Fruit fly (Drosophila melanogaster) whole organism, adult: ENCODE results near the gene CG6479.

Experiments used
- CG11617 ChIP-seq: fragments of 200-800 bp; sonication (Bioruptor generic); optimal IDR thresholded peaks from 2 replicates; lab custom pipeline; 2017; ENCODE audit warnings: mild to moderate bottlenecking, missing biosample characterization, missing genetic modification reagents, missing genetic modification characterization
- CG12768 ChIP-seq: fragments of 200-800 bp; sonication (Bioruptor generic); optimal IDR thresholded peaks from 2 replicates; lab custom pipeline; 2017; ENCODE audit warnings: missing biosample characterization, missing genetic modification characterization, mild to moderate bottlenecking, moderate library complexity, missing genetic modification reagents
- CG14711 ChIP-seq: fragments of 200-800 bp; sonication (Bioruptor generic); optimal IDR thresholded peaks from 2 replicates; lab custom pipeline; 2018; ENCODE audit warnings: missing biosample characterization, mild to moderate bottlenecking, missing genetic modification characterization, moderate library complexity
- CG1620 ChIP-seq: fragments of 200-800 bp; sonication (Bioruptor generic); optimal IDR thresholded peaks from 2 replicates; lab custom pipeline; 2016; ENCODE audit warnings: missing biosample characterization, missing genetic modification characterization
- CG33017 ChIP-seq: fragments of 200-800 bp; sonication (Bioruptor generic); optimal IDR thresholded peaks from 2 replicates; lab custom pipeline; 2018; ENCODE audit warnings: missing biosample characterization, mild to moderate bottlenecking, missing genetic modification characterization, moderate library complexity
- CG5204 ChIP-seq: fragments of 200-800 bp; sonication (Bioruptor generic); optimal IDR thresholded peaks from 2 replicates; lab custom pipeline; 2016; ENCODE audit warnings: missing biosample characterization, missing genetic modification characterization
- CG7045 ChIP-seq: fragments of 200-800 bp; sonication (Bioruptor generic); optimal IDR thresholded peaks from 2 replicates; lab custom pipeline; 2017; ENCODE audit warnings: missing biosample characterization, mild to moderate bottlenecking, missing genetic modification characterization
- CG7101 ChIP-seq: fragments of 200-800 bp; sonication (Bioruptor generic); optimal IDR thresholded peaks from 2 replicates; lab custom pipeline; 2018; ENCODE audit warnings: missing biosample characterization, mild to moderate bottlenecking, missing genetic modification characterization, moderate library complexity
- Clk ChIP-seq: fragments of 200-800 bp; sonication (Bioruptor generic); optimal IDR thresholded peaks from 2 replicates; lab custom pipeline; 2017; ENCODE audit warnings: missing biosample characterization, missing genetic modification characterization
- Crg-1 ChIP-seq: fragments of 200-800 bp; sonication (Bioruptor generic); optimal IDR thresholded peaks from 2 replicates; lab custom pipeline; 2016; ENCODE audit warnings: missing biosample characterization, missing genetic modification characterization
- Hr96 ChIP-seq: fragments of 200-800 bp; sonication (Bioruptor generic); optimal IDR thresholded peaks from 2 replicates; lab custom pipeline; 2016; ENCODE audit warnings: missing biosample characterization, missing genetic modification characterization
- Mnt ChIP-seq: fragments of 200-800 bp; sonication (Bioruptor generic); optimal IDR thresholded peaks from 2 replicates; lab custom pipeline; 2016; ENCODE audit warnings: missing biosample characterization, mild to moderate bottlenecking, missing genetic modification characterization
- bab1 ChIP-seq: fragments of 200-800 bp; sonication (Bioruptor generic); optimal IDR thresholded peaks from 3 replicates; lab custom pipeline; 2019; ENCODE audit warnings: missing biosample characterization, mild to moderate bottlenecking, missing genetic modification characterization, moderate library complexity
- cic ChIP-seq: fragments of 200-800 bp; sonication (Bioruptor generic); optimal IDR thresholded peaks from 2 replicates; lab custom pipeline; 2017; ENCODE audit warnings: missing biosample characterization, mild to moderate bottlenecking, missing genetic modification characterization, moderate library complexity
- cnc ChIP-seq, 2 experiments: fragments of >200 bp; optimal IDR thresholded peaks; 2 replicates each; lab custom pipeline; 2017
- kay ChIP-seq: fragments of 200-800 bp; sonication (Bioruptor generic); peaks from one replicate; lab custom pipeline; 2016; ENCODE audit warnings: missing biosample characterization, missing genetic modification characterization, borderline replicate concordance
- ovo ChIP-seq: fragments of 200-800 bp; sonication (Bioruptor generic); optimal IDR thresholded peaks from 2 replicates; lab custom pipeline; 2016; ENCODE audit warnings: missing biosample characterization, missing genetic modification characterization
- pad ChIP-seq: fragments of 200-800 bp; sonication (Bioruptor generic); optimal IDR thresholded peaks from 3 replicates; lab custom pipeline; 2017; ENCODE audit warnings: missing biosample characterization, missing genetic modification characterization, mild to moderate bottlenecking, moderate library complexity, missing genetic modification reagents
- tj ChIP-seq: fragments of 200-800 bp; sonication (Bioruptor generic); optimal IDR thresholded peaks from 3 replicates; lab custom pipeline; 2017; ENCODE audit warnings: missing biosample characterization, mild to moderate bottlenecking, missing genetic modification characterization, moderate library complexity
- toe ChIP-seq: fragments of 200-800 bp; sonication (Bioruptor generic); optimal IDR thresholded peaks from 2 replicates; lab custom pipeline; 2016; ENCODE audit warnings: missing biosample characterization, missing genetic modification characterization

CG6479 gene

DNA sequence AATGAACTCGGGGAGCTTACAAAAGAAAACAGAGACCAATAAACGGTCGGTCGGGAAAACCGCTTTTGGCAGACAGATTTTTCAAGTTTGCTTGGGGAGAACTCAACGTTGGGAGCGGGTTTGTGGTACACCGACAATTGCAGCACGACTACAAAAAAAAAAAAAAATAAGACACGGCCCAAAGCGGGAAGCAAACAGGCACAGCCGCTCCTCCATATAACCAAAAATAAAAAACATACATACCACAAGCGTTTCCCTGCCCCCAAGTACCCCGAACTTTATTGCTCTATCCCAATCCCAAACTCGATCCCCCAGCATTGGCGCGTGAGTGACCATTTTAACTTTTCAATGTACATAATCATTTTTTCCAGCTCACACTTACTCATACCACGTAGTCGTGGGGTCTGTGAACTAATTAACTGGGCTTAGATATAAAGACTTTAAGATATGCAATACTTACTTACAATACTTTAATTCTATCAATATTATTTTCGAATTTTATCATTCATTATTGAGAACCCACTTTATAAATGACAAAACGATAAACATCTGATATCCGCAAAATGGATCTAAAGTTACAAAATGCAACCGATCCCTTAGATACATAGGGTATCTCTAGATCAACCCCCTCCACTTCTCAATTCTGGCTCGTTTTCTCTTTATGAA lies 36.0 kb upstream of the CG6479 start:
- TF ChIP-seq CG1620 (GFP tag; lab: Kevin White, UChicago) (no peak), cic (GFP tag; lab: Kevin White, UChicago) (no peak), pad (GFP tag; lab: Kevin White, UChicago) (no peak), Mnt (no peak), CG12768 (GFP tag; lab: Kevin White, UChicago) (no peak), CG5204 (GFP tag; lab: Kevin White, UChicago) (no peak), CG7101 (no peak), tj (no peak), bab1 (GFP tag; lab: Kevin White, UChicago) (no peak), Hr96 (GFP tag; lab: Kevin White, UChicago) (no peak), toe (GFP tag; lab: Kevin White, UChicago) (no peak), Clk (no peak), CG14711 (no peak), Crg-1 (no peak), CG33017 (tag; lab: Kevin White, UChicago) (no peak)

dm6 chr3L:17366936-17367335 lies 27.9 kb upstream of the CG6479 start:
- TF ChIP-seq CG12768 (GFP tag; lab: Kevin White, UChicago) (no peak), Mnt (no peak), CG1620 (GFP tag; lab: Kevin White, UChicago) (no peak), Clk (no peak), toe (GFP tag; lab: Kevin White, UChicago) (no peak), cnc (optimal IDR thresholded peaks at IDR 0.05; lab: Kevin White, UChicago) (no peak), Hr96 (GFP tag; lab: Kevin White, UChicago) (no peak)

DNA sequence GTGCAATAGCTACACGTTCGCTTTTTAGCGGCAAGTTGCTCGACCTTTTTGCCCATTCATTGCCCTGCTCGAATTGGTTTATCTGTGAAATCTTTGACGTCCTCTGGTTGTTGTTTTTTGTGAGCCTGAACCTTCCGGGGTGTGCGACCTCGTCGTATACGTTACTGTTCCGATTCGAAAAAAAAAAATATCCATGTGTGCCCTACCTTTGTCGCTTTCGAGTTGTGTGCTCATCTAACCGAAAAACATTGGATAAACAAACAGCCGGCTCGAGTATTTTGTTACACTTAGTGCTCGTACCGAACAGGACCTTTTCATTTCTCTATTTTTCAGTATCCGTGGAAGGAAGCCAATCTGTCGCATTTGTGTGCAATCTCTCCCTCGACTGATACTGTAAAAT lies 25.0 kb upstream of the CG6479 start:
- TF ChIP-seq bab1 (GFP tag; lab: Kevin White, UChicago) (no peak), ovo (no peak), CG11617 (GFP tag; lab: Kevin White, UChicago) (no peak), CG14711 (no peak), Mnt (no peak)

- TF ChIP-seq Clk (no peak), CG7101 (no peak), cnc (optimal IDR thresholded peaks at IDR 0.05; lab: Kevin White, UChicago) (no peak), CG14711 (no peak), cic (GFP tag; lab: Kevin White, UChicago) (no peak), Crg-1 (no peak), CG33017 (tag; lab: Kevin White, UChicago) (no peak), CG1620 (GFP tag; lab: Kevin White, UChicago) (no peak), bab1 (GFP tag; lab: Kevin White, UChicago) (no peak), tj (no peak), toe (GFP tag; lab: Kevin White, UChicago) (no peak), CG11617 (GFP tag; lab: Kevin White, UChicago) (no peak), CG7045 (GFP tag; lab: Kevin White, UChicago) (no peak), CG5204 (GFP tag; lab: Kevin White, UChicago) (no peak), Mnt (no peak), CG12768 (GFP tag; lab: Kevin White, UChicago) (no peak)
These were observed 23.9 kb upstream of the CG6479 start for dm6 chr3L:17362940-17363339.

DNA sequence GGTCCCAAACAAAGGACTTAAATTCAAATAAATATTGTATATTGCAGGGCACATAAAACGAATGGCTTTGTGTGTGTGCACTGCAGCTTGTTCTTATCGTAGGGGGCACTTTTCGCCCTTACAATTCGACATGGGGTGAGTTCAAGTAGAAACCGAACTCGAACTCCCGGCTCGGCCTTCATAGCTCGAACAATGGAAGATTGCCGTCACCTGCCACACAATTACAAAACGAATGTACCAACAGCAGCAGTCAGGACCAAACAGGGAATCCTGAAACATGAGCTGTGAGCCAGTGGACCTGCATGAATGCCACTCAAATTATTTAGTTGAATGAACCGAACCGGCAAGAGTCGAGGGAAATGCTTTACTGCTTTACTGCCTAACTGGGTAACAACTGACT lies 22.9 kb upstream of the CG6479 start:
- TF ChIP-seq bab1 (GFP tag; lab: Kevin White, UChicago) (no peak), CG12768 (GFP tag; lab: Kevin White, UChicago) (no peak), kay (GFP tag; lab: Kevin White, UChicago) (no peak), CG7101 (no peak), Hr96 (GFP tag; lab: Kevin White, UChicago) (no peak), cic (GFP tag; lab: Kevin White, UChicago) (no peak), CG7045 (GFP tag; lab: Kevin White, UChicago) (no peak), tj (no peak), toe (GFP tag; lab: Kevin White, UChicago) (no peak), Crg-1 (no peak), CG33017 (tag; lab: Kevin White, UChicago) (no peak), ovo (no peak), CG14711 (no peak), cnc (optimal IDR thresholded peaks at IDR 0.05; lab: Kevin White, UChicago) (no peak), Clk (no peak), CG11617 (GFP tag; lab: Kevin White, UChicago) (no peak)

- no peak for TF ChIP-seq tj
- TF ChIP-seq CG7101, result no peak
- no peak for TF ChIP-seq CG5204 (GFP tag; lab: Kevin White, UChicago)
- no peak for TF ChIP-seq Hr96 (GFP tag; lab: Kevin White, UChicago)
- no peak for TF ChIP-seq bab1 (GFP tag; lab: Kevin White, UChicago)
- TF ChIP-seq CG33017 (tag; lab: Kevin White, UChicago), result no peak
- TF ChIP-seq cic (GFP tag; lab: Kevin White, UChicago), result no peak
These were observed 20.2 kb upstream of the CG6479 start, which contains the start of gene tap for dm6 chr3L:17359225-17359773. Gene tap (plus strand): TSS chr3L:17359682.

dm6 chr3L:17358490-17358889 lies 19.4 kb upstream of the CG6479 start:
- TF ChIP-seq CG7045 (GFP tag; lab: Kevin White, UChicago) (no peak), Crg-1 (no peak), toe (GFP tag; lab: Kevin White, UChicago) (no peak), pad (GFP tag; lab: Kevin White, UChicago) (no peak), Hr96 (GFP tag; lab: Kevin White, UChicago) (no peak), bab1 (GFP tag; lab: Kevin White, UChicago) (no peak), Mnt (no peak), CG14711 (no peak), CG1620 (GFP tag; lab: Kevin White, UChicago) (no peak), ovo (no peak), cnc (optimal IDR thresholded peaks at IDR 0.05; lab: Kevin White, UChicago) (no peak), cic (GFP tag; lab: Kevin White, UChicago) (no peak), kay (GFP tag; lab: Kevin White, UChicago) (no peak), CG12768 (GFP tag; lab: Kevin White, UChicago) (no peak), CG5204 (GFP tag; lab: Kevin White, UChicago) (no peak), CG7101 (no peak)
